Worm (Caenorhabditis elegans): ENCODE results near the gene bre-3.
"Not testable (repeated sequence)": the region's sequence is repeated elsewhere in the genome, so short reads cannot be mapped to it uniquely, and the experiment has no call there.

DNA sequence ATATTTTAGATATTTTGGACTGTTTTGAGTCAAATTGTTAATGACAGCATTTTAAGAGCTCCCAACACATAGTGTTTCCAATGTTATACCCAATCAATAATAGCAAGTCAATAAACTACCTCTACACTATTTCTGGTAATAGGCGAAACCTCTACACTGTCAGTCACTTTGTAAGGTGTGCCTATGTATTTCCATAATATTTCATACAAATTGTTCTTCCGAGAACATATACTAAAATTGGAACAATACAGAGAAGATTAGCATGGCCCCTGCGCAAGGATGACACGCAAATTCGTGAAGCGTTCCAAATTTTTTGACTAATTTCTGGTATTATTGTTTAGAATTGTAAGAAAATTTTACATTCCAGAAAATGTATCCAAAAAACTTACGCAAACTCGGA, 39.6 kb downstream of the bre-3 start:
- not testable (repeated sequence) for TF ChIP-seq F55B11.4 (tag; optimal IDR thresholded peaks at IDR 0.05; ENCODE audit: borderline replicate concordance, insufficient read depth); ama-1 (optimal IDR thresholded peaks at IDR 0.05); ama-1 (GFP tag; optimal IDR thresholded peaks at IDR 0.05)
